Worm (Caenorhabditis elegans): ENCODE results near the gene C46F11.6.

ce11 chrIII:3657479-3657878 is 12.8 kb downstream of the C46F11.6 start, which contains the start of gene C46F11.5:
- TF ChIP-seq nfya-1 (tag; optimal IDR thresholded peaks at IDR 0.05; ENCODE audit: insufficient read depth): no peak
- TF ChIP-seq pqm-1 (tag; optimal IDR thresholded peaks at IDR 0.05): no peak
- TF ChIP-seq nhr-28 (tag; optimal IDR thresholded peaks at IDR 0.05): no peak
- TF ChIP-seq nhr-237 (tag; optimal IDR thresholded peaks at IDR 0.05): no peak
